Worm (Caenorhabditis elegans) whole organism, late embryonic: ENCODE results near the gene vha-15.
A peak's percentile ranks its signal among the peaks of the same experiment; 100 is the strongest.

Source experiments
- C08G9.2 ChIP-seq: sonication (generic microtip); optimal IDR thresholded peaks from 2 replicates; lab custom pipeline; 2016; ENCODE audit warnings: mild to moderate bottlenecking, missing genetic modification characterization, moderate library complexity, missing compliant biosample characterization
- C38D4.7 ChIP-seq: fragments of 200-800 bp; sonication (Bioruptor generic); optimal IDR thresholded peaks from 2 replicates; lab custom pipeline; 2018; ENCODE audit warnings: mild to moderate bottlenecking, missing genetic modification characterization, moderate library complexity, missing compliant biosample characterization
- F13H6.1 ChIP-seq: sonication (generic microtip); optimal IDR thresholded peaks from 2 replicates; lab custom pipeline; 2016; ENCODE audit warnings: missing genetic modification characterization, missing compliant biosample characterization
- ama-1 ChIP-seq: fragments of 150-350 bp; optimal IDR thresholded peaks from 2 replicates; lab custom pipeline; 2014
- ceh-19 ChIP-seq: fragments of 200-800 bp; sonication (Bioruptor generic); optimal IDR thresholded peaks from 2 replicates; lab custom pipeline; 2018; ENCODE audit warnings: mild to moderate bottlenecking, missing genetic modification characterization, missing compliant biosample characterization
- ceh-2 ChIP-seq: sonication (generic microtip); optimal IDR thresholded peaks from 2 replicates; lab custom pipeline; 2016; ENCODE audit warnings: missing genotype, missing genetic modification characterization, missing compliant biosample characterization
- ceh-22 ChIP-seq: sonication (generic microtip); optimal IDR thresholded peaks from 2 replicates; lab custom pipeline; 2017; ENCODE audit warnings: missing biosample characterization, missing genetic modification characterization
- ceh-30 ChIP-seq: fragments of 150-350 bp; optimal IDR thresholded peaks from 2 replicates; lab custom pipeline; 2014; ENCODE audit warnings: missing biosample characterization, missing genetic modification characterization
- ceh-31 ChIP-seq: sonication (generic microtip); optimal IDR thresholded peaks from 2 replicates; lab custom pipeline; 2016; ENCODE audit warnings: missing genetic modification characterization, missing compliant biosample characterization
- ceh-34 ChIP-seq: sonication (generic microtip); optimal IDR thresholded peaks from 2 replicates; lab custom pipeline; 2016; ENCODE audit warnings: mild to moderate bottlenecking, missing genetic modification characterization, missing compliant biosample characterization
- ceh-45 ChIP-seq: fragments of 200-800 bp; sonication (Bioruptor generic); IDR thresholded peaks from 2 replicates; pipeline ENCODE4 v1.3.6; 2022; ENCODE audit warnings: missing genetic modification reagents, missing genetic modification characterization, missing compliant biosample characterization
- ceh-9 ChIP-seq: sonication (generic microtip); optimal IDR thresholded peaks from 2 replicates; lab custom pipeline; 2016; ENCODE audit warnings: mild to moderate bottlenecking, missing genetic modification characterization, inconsistent platforms, missing compliant biosample characterization
- dmd-4 ChIP-seq: sonication (generic microtip); optimal IDR thresholded peaks from 2 replicates; lab custom pipeline; 2016; ENCODE audit warnings: borderline replicate concordance, missing genetic modification characterization, missing compliant biosample characterization
- elt-2 ChIP-seq: sonication (generic microtip); optimal IDR thresholded peaks from 2 replicates; lab custom pipeline; 2016; ENCODE audit warnings: missing genetic modification reagents, missing genetic modification characterization, missing compliant biosample characterization
- elt-4 ChIP-seq: sonication (generic microtip); optimal IDR thresholded peaks from 2 replicates; lab custom pipeline; 2016; ENCODE audit warnings: missing genetic modification characterization, missing compliant biosample characterization
- ets-4 ChIP-seq: sonication (generic microtip); optimal IDR thresholded peaks from 2 replicates; lab custom pipeline; 2016; ENCODE audit warnings: missing genetic modification characterization, missing compliant biosample characterization
- fax-1 ChIP-seq: sonication (generic microtip); optimal IDR thresholded peaks from 2 replicates; lab custom pipeline; 2016; ENCODE audit warnings: missing genotype, missing genetic modification characterization, missing compliant biosample characterization
- fkh-10 ChIP-seq: fragments of 150-350 bp; optimal IDR thresholded peaks from 2 replicates; lab custom pipeline; 2014; ENCODE audit warnings: missing biosample characterization, missing genetic modification reagents, missing genetic modification characterization
- hlh-13 ChIP-seq: fragments of 200-800 bp; sonication (Bioruptor generic); optimal IDR thresholded peaks from 2 replicates; lab custom pipeline; 2018; ENCODE audit warnings: mild to moderate bottlenecking, missing genetic modification characterization, missing compliant biosample characterization
- hlh-30 ChIP-seq: sonication (generic microtip); optimal IDR thresholded peaks from 2 replicates; lab custom pipeline; 2017; ENCODE audit warnings: antibody characterized with exemption, missing genetic modification characterization, missing compliant biosample characterization; ENCODE audit not compliant: insufficient read depth
- lim-6 ChIP-seq: sonication (generic microtip); optimal IDR thresholded peaks from 2 replicates; lab custom pipeline; 2016; ENCODE audit warnings: missing genetic modification characterization, missing compliant biosample characterization
- mec-3 ChIP-seq: sonication (generic microtip); optimal IDR thresholded peaks from 2 replicates; lab custom pipeline; 2016; ENCODE audit warnings: borderline replicate concordance, missing genetic modification characterization, missing compliant biosample characterization
- nhr-11 ChIP-seq: fragments of 150-350 bp; optimal IDR thresholded peaks from 2 replicates; lab custom pipeline; 2014; ENCODE audit warnings: missing biosample characterization, missing genetic modification characterization
- pat-9 ChIP-seq: fragments of 200-800 bp; sonication (Bioruptor generic); optimal IDR thresholded peaks from 2 replicates; lab custom pipeline; 2018; ENCODE audit warnings: mild to moderate bottlenecking, missing genetic modification characterization, moderate library complexity, missing compliant biosample characterization
- pax-1 ChIP-seq: fragments of 150-350 bp; optimal IDR thresholded peaks from 2 replicates; lab custom pipeline; 2014; ENCODE audit warnings: missing biosample characterization, missing genetic modification characterization
- pha-2 ChIP-seq: sonication (generic microtip); optimal IDR thresholded peaks from 2 replicates; lab custom pipeline; 2017; ENCODE audit warnings: mild to moderate bottlenecking, missing genetic modification characterization, missing compliant biosample characterization
- ref-2 ChIP-seq: sonication (generic microtip); optimal IDR thresholded peaks from 2 replicates; lab custom pipeline; 2016; ENCODE audit warnings: missing genetic modification characterization, missing compliant biosample characterization
- rnt-1 ChIP-seq: sonication (generic microtip); optimal IDR thresholded peaks from 2 replicates; lab custom pipeline; 2016; ENCODE audit warnings: missing genetic modification characterization, missing compliant biosample characterization
- sdc-2 ChIP-seq: sonication (generic microtip); optimal IDR thresholded peaks from 2 replicates; lab custom pipeline; 2016; ENCODE audit warnings: missing genotype, missing genetic modification characterization, missing compliant biosample characterization
- syd-9 ChIP-seq: sonication (generic microtip); optimal IDR thresholded peaks from 2 replicates; lab custom pipeline; 2016; ENCODE audit warnings: mild to moderate bottlenecking, missing genetic modification characterization, moderate library complexity, missing compliant biosample characterization
- tbx-2 ChIP-seq: sonication (generic microtip); optimal IDR thresholded peaks from 2 replicates; lab custom pipeline; 2016; ENCODE audit warnings: missing genetic modification characterization, missing compliant biosample characterization
- tbx-7 ChIP-seq: sonication (generic microtip); optimal IDR thresholded peaks from 2 replicates; lab custom pipeline; 2016; ENCODE audit warnings: missing genotype, missing genetic modification characterization, missing compliant biosample characterization
- ttx-3 ChIP-seq: sonication (generic microtip); optimal IDR thresholded peaks from 2 replicates; lab custom pipeline; 2016; ENCODE audit warnings: missing genetic modification reagents, missing genetic modification characterization, missing compliant biosample characterization
- unc-3 ChIP-seq, 2 experiments: fragments of 200-800 bp in 1 of 2; sonication (Bioruptor generic) in 1 of 2; sonication (generic microtip) in 1 of 2; conservative IDR thresholded peaks in 1 of 2; optimal IDR thresholded peaks in 1 of 2; 2 replicates each; pipeline versions ENCODE4 v1.3.6 to Lab custom; 2016 to 2022; ENCODE audit warnings: missing compliant biosample characterization in 2 of 2, missing genetic modification characterization in 2 of 2, missing genetic modification reagents in 1 of 2
- unc-55 ChIP-seq: sonication (generic microtip); optimal IDR thresholded peaks from 2 replicates; lab custom pipeline; 2017; ENCODE audit warnings: missing biosample characterization, missing genetic modification reagents, missing genetic modification characterization
- unc-86 ChIP-seq: sonication (generic microtip); optimal IDR thresholded peaks from 2 replicates; lab custom pipeline; 2016; ENCODE audit warnings: missing genetic modification characterization, missing compliant biosample characterization
- ztf-16 ChIP-seq: sonication (generic microtip); optimal IDR thresholded peaks from 2 replicates; lab custom pipeline; 2017; ENCODE audit warnings: missing genetic modification characterization, missing compliant biosample characterization

vha-15 gene

DNA sequence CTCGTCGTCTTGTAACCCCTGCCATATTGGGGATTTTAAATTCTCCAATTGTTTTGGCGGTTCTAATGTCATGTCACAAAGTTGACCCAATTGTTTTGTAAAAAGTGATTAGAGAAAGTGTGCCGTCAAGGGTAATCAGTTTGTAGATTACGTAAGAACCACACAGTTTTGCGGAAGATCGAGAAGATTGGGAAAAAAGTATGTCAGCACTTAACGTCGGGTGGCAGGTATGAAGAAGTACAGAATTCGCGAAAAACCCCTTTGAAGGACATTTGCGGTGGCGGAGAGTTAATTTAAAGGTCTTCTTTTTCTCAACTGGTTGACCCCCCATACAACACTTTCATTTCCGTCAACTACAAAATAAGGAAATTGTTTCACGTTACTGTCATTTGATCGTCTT lies 29.3 kb upstream of the vha-15 start:
- TF ChIP-seq unc-55 (GFP tag; lab: Kevin White, UChicago) (no peak), hlh-13 (GFP tag; lab: Kevin White, UChicago) (no peak), ceh-31 (tag; lab: Kevin White, UChicago) (no peak), ceh-19 (GFP tag; lab: Kevin White, UChicago) (no peak), ceh-45 (GFP tag; lab: Robert Waterston, UW) (no peak), fax-1 (tag; lab: Kevin White, UChicago) (no peak), pha-2 (tag; lab: Kevin White, UChicago) (no peak), ama-1 (lab: Kevin White, UChicago) (no peak), rnt-1 (no peak), fkh-10 (GFP tag; lab: Kevin White, UChicago) (no peak), tbx-7 (tag; lab: Kevin White, UChicago) (no peak), C08G9.2 (no peak), ref-2 (tag; lab: Kevin White, UChicago) (no peak), pat-9 (tag; lab: Kevin White, UChicago) (no peak), mec-3 (tag; lab: Kevin White, UChicago) (no peak), elt-4 (tag; lab: Kevin White, UChicago) (no peak), ztf-16 (tag; lab: Kevin White, UChicago) (no peak), hlh-30 (tag; lab: Kevin White, UChicago) (no peak), unc-86 (tag; lab: Kevin White, UChicago) (no peak)
- TF ChIP-seq, all 69 proteins: peak for 0

DNA sequence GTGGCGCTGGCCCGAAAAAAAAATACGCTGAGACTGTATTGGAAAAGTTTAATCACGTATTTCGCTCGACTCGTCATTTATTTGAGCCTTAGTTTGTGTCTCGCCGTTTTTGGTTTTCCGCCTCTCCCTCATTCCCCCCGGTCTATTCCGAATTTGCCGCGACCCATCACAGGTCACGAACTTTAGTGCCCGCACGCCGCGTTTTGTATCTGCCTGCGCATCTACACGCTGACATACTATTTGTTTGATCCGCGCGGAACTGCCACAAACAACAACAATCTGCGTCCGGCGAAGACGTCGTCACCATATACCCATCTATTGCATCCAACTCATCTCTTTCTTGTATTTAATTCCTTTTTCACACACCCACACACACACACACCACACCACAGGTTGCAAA lies 27.5 kb upstream of the vha-15 start:
- no peak for TF ChIP-seq pha-2 (tag; lab: Kevin White, UChicago)
- TF ChIP-seq elt-2 (tag; lab: Kevin White, UChicago) = no peak

DNA sequence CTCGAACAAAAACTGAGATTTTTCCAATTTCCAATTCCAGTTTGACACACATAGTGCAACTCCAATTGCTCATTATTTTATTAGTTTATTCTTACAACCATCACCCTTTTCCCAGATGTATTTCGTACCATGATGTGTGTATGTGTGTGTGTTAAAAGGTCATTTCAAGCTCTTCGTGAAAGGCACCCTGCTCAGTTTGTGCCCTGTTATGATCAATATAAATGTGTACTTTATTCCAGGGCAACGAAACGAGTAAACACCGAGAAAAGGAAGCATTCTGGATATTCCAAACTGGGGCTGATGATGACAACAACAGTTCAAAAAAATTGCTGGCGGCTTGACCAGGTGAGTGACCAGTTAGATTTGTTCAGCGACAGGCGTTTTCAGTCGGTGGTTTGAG lies 27.0 kb upstream of the vha-15 start, which contains the start of gene peb-1:
Gene peb-1 (plus strand): TSS at position 301 of the 400 bp plus-strand sequence.
- TF ChIP-seq ceh-34 (tag; lab: Kevin White, UChicago) (no peak), C08G9.2 (no peak), lim-6 (no peak), nhr-11 (tag; lab: Kevin White, UChicago) (no peak), mec-3 (tag; lab: Kevin White, UChicago) (no peak), sdc-2 (tag; lab: Kevin White, UChicago) (no peak), dmd-4 (tag; lab: Kevin White, UChicago) (no peak), tbx-2 (tag; lab: Kevin White, UChicago) (no peak), F13H6.1 (tag; lab: Kevin White, UChicago) (no peak), ttx-3 (tag; lab: Kevin White, UChicago) (no peak)

DNA sequence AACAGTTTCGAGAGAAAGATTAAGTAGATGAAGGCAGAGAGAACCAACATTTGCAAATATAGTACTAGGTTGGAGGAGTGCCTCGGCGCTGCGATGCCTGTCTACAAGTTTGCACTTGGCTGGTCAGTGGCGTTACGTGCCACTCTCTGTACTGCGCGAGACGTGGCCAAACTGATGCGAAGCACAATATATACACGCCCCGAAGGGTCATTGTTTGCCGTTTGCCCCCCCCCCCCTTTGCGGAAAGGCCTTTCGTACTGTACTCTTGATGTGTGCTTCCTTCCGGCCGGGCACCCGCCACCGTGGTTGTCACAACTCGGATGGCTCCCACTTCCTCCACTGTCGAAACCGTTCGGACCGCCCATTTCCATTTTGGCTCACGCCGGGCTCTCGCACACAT lies 25.6 kb upstream of the vha-15 start:
- TF ChIP-seq elt-2 (tag; lab: Kevin White, UChicago) = no peak
- peak; percentile 30 for TF ChIP-seq ceh-2
- TF ChIP-seq ets-4 (tag; lab: Kevin White, UChicago) = no peak
- TF ChIP-seq ceh-22 (tag; lab: Kevin White, UChicago) = peak; percentile 21
- TF ChIP-seq ceh-19 (GFP tag; lab: Kevin White, UChicago) = no peak
- TF ChIP-seq pax-1 (tag; lab: Kevin White, UChicago) = no peak
- peak; percentile 32 for TF ChIP-seq tbx-2 (tag; lab: Kevin White, UChicago)
- TF ChIP-seq ztf-16 (tag; lab: Kevin White, UChicago) = no peak
- TF ChIP-seq C38D4.7 (GFP tag; lab: Kevin White, UChicago) = no peak
- no peak for TF ChIP-seq syd-9
- TF ChIP-seq ceh-9 (tag; lab: Kevin White, UChicago) = no peak
- no peak for TF ChIP-seq unc-3 (GFP tag; conservative IDR thresholded peaks at IDR 0.05; lab: Robert Waterston, UW)
- no peak for TF ChIP-seq unc-3 (tag; optimal IDR thresholded peaks at IDR 0.05; lab: Kevin White, UChicago)
- TF ChIP-seq ceh-30 (tag; lab: Kevin White, UChicago) = no peak
